Fruit fly (Drosophila melanogaster): ENCODE results near the gene amx.

The amx gene

DNA sequence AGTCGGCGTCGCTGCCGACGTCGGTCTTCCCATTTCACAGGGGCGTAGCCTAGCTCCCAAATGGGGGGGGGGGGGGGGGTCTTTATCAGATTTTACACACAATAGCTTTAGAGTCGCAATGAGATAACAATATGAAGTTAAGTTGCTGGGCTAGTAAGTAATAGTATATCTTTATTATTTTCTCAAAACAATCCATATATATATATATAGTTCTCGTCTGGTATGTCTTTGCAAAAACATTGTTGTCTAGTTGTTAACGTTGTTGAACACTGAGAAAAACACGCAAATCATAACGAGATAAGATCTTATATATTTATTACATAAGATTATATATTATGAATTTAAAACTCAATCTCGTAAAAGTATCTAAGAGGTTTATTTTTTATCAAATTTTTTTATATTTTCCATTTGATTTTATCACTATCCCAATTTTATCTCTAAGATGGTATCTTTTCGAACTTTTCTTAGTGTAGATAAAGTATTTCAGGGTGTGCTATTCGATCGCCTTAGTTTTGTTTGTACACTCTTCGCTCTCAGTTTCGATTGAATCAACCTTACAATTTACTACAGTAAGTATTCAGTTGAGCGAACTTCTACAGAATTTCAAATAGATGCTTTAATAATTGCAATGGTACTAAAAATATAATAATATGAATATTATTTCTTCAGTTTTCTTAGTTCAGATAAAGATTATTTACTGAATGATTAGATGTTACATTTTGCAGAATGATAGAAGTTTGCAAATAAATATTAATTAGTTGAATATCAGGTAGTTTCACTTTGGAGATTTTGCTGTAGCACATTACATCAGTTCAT is 45.1 kb downstream of the amx start (continued):
- TF ChIP-seq Gug (GFP tag; IDR thresholded peaks at IDR 0.05): peak; percentile 94
- peak; percentile 59 for TF ChIP-seq dmrt99B (tag; optimal IDR thresholded peaks at IDR 0.05)
- peak; percentile 46 for TF ChIP-seq ap (GFP tag; IDR thresholded peaks at IDR 0.05)
- TF ChIP-seq Trl (optimal IDR thresholded peaks at IDR 0.05): peak in 1 of 2 experiments; percentile 9
- TF ChIP-seq Trl (GFP tag; optimal IDR thresholded peaks at IDR 0.05): no peak
- peak; percentile 82 for TF ChIP-seq ken (GFP tag; IDR thresholded peaks at IDR 0.05)
- TF ChIP-seq CG14667 (GFP tag; IDR thresholded peaks at IDR 0.05): peak; percentile 55
- peak; percentile 81 for TF ChIP-seq CG9817 (tag; optimal IDR thresholded peaks at IDR 0.05)
- TF ChIP-seq lmd (GFP tag; IDR thresholded peaks at IDR 0.05): peak; percentile 80; the same call in 1 of the 2 replicates
- no peak for TF ChIP-seq prd (optimal IDR thresholded peaks at IDR 0.05)
- TF ChIP-seq prd (GFP tag; IDR thresholded peaks at IDR 0.05): peak; percentile 83
- peak; percentile 63 for TF ChIP-seq MTF-1 (GFP tag; optimal IDR thresholded peaks at IDR 0.05; ENCODE audit: borderline replicate concordance)

DNA sequence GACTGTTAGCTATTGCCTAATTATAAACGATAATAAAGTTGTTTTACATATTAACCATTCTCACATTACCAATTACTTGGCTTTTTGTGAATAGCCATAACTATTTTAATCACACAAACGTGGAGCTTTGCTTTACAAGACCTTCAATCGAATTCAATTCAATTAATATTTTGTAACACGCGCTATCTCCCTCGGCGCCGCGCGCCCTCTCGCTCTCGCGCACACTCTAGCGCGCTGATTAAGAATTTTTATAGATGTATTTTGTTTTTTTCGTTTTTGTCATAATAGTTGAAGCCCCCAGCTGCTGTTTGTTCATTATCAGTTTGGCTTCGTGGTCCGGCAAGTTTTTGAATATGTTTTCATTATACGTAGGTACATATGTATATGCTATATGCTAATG is 46.1 kb downstream of the amx start:
- TF ChIP-seq sd (tag; optimal IDR thresholded peaks at IDR 0.05) (peak; percentile 55), H15 (GFP tag; IDR thresholded peaks at IDR 0.05) (no peak), CG4282 (GFP tag; optimal IDR thresholded peaks at IDR 0.05) (no peak), Pdp1 (GFP tag; optimal IDR thresholded peaks at IDR 0.05) (peak in 1 of 2 experiments; percentile 80), Side (GFP tag; optimal IDR thresholded peaks at IDR 0.05) (no peak), CG15601 (tag; optimal IDR thresholded peaks at IDR 0.05) (peak; percentile 65), CG15514 (GFP tag; optimal IDR thresholded peaks at IDR 0.05) (peak; percentile 19), CG34376 (GFP tag; optimal IDR thresholded peaks at IDR 0.05) (peak; percentile 86), CG13894 (tag; optimal IDR thresholded peaks at IDR 0.05) (peak; percentile 1), CG3281 (GFP tag; optimal IDR thresholded peaks at IDR 0.05) (peak; percentile 7), CG17568 (GFP tag; optimal IDR thresholded peaks at IDR 0.05) (no peak), gro (GFP tag; optimal IDR thresholded peaks at IDR 0.05) (peak; percentile 31), GATAe (GFP tag; conservative IDR thresholded peaks at IDR 0.05) (peak; percentile 60; the same call in 1 of the 2 replicates), chinmo (GFP tag; IDR thresholded peaks at IDR 0.05; ENCODE audit: partially characterized antibody) (0 out of 4 replicates have a peak, but pooled peaks have one; percentile 33), bowl (GFP tag; IDR thresholded peaks at IDR 0.05) (no peak), CG10543 (GFP tag; optimal IDR thresholded peaks at IDR 0.05) (peak; percentile 19), Hr51 (GFP tag; optimal IDR thresholded peaks at IDR 0.05) (no peak), mirr (GFP tag; optimal IDR thresholded peaks at IDR 0.05) (peak; percentile 96), CG13296 (GFP tag; optimal IDR thresholded peaks at IDR 0.05) (peak; percentile 13), sqz (GFP tag; optimal IDR thresholded peaks at IDR 0.05) (peak; percentile 29), Tbp (GFP tag; optimal IDR thresholded peaks at IDR 0.05) (no peak), CG2199 (GFP tag; IDR thresholded peaks at IDR 0.05) (0 out of 3 replicates have a peak, but pooled peaks have one; percentile 45), caup (GFP tag; optimal IDR thresholded peaks at IDR 0.05; ENCODE audit: severe bottlenecking) (peak; percentile 11), peb (GFP tag; IDR thresholded peaks at IDR 0.05) (no peak), nau (GFP tag; optimal IDR thresholded peaks at IDR 0.05) (no peak), Lim3 (GFP tag; IDR thresholded peaks at IDR 0.05) (peak; percentile 55; the same call in 1 of the 2 replicates), abd-A (tag; optimal IDR thresholded peaks at IDR 0.05) (peak; percentile 89), ftz-f1 (GFP tag; optimal IDR thresholded peaks at IDR 0.05) (peak; percentile 83), Drgx (GFP tag; IDR thresholded peaks at IDR 0.05) (no peak), exex (tag; optimal IDR thresholded peaks at IDR 0.05) (peak; percentile 85), sug (tag; optimal IDR thresholded peaks at IDR 0.05) (peak; percentile 95), Med (GFP tag) (peak; percentile 51)

All from whole organism, embryonic.